Worm (Caenorhabditis elegans): Measurements from ENCODE around the gene faah-5.

DNA sequence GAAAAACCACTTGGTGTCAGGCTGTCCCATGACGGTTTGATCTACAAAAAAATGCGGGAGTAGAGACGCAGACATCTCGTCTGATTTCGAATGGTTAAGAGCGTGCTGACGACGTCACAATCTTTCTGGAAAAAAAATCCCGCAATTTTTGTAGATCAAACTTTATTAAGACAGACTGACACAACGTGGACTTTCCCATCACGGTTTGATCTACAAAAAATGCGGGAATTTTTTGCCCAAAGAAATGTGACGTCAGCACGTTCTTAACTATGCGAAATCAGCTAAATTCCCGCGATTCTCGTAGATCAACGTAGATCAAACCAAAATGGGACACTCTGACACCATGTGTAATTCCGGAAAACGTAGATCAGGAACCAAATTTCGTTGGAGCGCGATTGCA lies 47.3 kb upstream of the faah-5 start:
- TF ChIP-seq ets-4 (tag; optimal IDR thresholded peaks at IDR 0.05) (no peak), ama-1 (optimal IDR thresholded peaks at IDR 0.05) (no peak), nfya-1 (tag; optimal IDR thresholded peaks at IDR 0.05) (no peak), elt-2 (tag; optimal IDR thresholded peaks at IDR 0.05) (no peak), ref-2 (tag; optimal IDR thresholded peaks at IDR 0.05) (no peak), C08G9.2 (tag; optimal IDR thresholded peaks at IDR 0.05) (no peak)
